Worm (Caenorhabditis elegans) whole organism, L4/young adult: ENCODE measurements around the gene R107.9.
"Not testable (repeated sequence)": the region's sequence is repeated elsewhere in the genome, so short reads cannot be mapped to it uniquely, and the experiment has no call there.

Source experiments
- W03F9.2 ChIP-seq: fragments of 150-350 bp; optimal IDR thresholded peaks from 2 replicates; lab custom pipeline; 2014; ENCODE audit warnings: missing biosample characterization, missing genetic modification characterization
- dao-5 ChIP-seq: sonication (generic microtip); optimal IDR thresholded peaks from 2 replicates; lab custom pipeline; 2016; ENCODE audit warnings: missing genotype, missing genetic modification characterization, moderate library complexity, missing compliant biosample characterization
- him-1 ChIP-seq: sonication (generic microtip); optimal IDR thresholded peaks from 2 replicates; lab custom pipeline; 2016; ENCODE audit warnings: missing genotype, missing genetic modification reagents, missing genetic modification characterization, missing compliant biosample characterization

Gene R107.9

DNA sequence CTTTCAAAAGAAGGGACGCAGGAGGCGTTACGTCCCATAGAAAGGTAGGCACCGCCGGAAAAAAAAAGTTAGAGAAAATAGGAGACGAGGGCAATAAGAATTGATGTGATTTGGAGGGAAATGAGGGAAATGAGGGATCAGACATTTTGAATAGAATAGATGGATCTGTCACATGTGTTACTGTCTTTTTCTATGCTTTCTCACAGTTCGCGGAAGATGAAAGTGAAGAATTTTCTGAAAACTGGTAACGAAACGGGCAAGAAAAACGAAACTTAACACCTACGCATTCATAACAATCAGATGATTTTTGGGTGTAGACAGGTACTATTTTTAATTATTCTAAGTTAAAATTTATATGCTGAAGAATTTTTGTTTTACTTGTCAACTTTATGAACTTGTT, at the start of gene R107.9:
Gene R107.9 (plus strand): TSS at position 301 of the 400 bp plus-strand sequence.
- TF ChIP-seq him-1 (no peak), W03F9.2 (tag; lab: Kevin White, UChicago) (no peak), dao-5 (tag; lab: Kevin White, UChicago) (no peak)

DNA sequence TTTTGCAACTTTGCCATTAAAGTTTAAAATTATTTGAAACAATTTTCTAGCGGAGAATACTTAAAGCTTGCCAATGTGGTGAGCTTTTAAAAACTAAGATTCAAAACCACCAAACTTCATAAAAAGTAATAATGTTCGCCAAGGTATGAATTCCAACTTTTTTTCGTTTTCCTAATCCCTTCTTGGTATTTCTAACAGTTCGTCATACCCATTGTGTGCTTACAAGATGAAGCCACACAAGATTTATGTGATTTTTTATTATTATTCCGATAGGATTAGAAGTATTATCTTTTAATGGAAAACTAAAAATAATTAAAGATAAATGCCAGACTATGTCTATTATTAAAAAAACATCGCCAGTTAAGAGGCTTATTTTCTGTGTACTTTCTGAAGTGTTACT, 49.7 kb upstream of the R107.9 start:
- TF ChIP-seq W03F9.2 (tag; lab: Kevin White, UChicago) = no peak
- TF ChIP-seq him-1 = no peak
- TF ChIP-seq dao-5 (tag; lab: Kevin White, UChicago) = no peak

DNA sequence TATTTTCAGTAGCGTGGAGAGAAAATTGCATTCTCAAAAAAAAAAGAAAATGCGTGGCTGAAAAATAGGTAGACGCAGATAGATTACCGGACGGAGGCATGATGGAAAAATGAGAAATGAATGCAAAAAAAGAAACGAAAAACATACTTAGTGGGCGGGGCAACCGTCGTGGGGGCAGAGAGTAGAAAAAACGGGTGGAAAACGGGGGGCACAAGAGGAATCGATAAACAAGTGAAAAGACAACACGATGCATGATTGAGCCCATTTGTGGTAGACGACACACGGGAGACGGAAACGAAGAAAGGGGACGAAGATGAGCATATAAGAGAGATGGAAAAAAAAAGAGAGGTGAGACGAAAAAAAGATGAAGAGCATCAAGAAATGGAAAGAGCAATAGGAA, 49.2 kb upstream of the R107.9 start:
- no peak for TF ChIP-seq him-1
- no peak for TF ChIP-seq dao-5 (tag; lab: Kevin White, UChicago)

DNA sequence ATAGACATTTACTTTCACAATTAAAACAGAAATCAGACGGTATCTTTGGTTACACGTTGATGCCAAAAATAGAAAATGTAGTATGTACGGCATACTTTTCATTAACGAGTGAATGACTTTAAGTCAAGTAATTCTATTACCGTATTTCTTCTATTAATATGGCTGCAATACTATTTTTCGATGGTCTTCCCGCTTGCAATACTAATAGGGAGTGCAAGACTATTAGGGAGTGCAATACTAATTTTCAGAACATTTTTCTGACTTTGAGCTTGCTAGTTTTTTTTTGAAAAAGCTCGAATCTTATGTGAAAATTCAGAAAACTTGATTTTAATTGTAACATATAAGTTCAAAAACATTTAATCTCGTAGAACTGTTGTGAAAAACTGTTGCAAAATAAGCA, 48.0 kb upstream of the R107.9 start, which contains the start of gene R08D7.7:
Gene R08D7.7 (plus strand): TSS at position 301 of the 400 bp plus-strand sequence.
- not testable (repeated sequence) for TF ChIP-seq him-1; dao-5 (tag; lab: Kevin White, UChicago); W03F9.2 (tag; lab: Kevin White, UChicago)

DNA sequence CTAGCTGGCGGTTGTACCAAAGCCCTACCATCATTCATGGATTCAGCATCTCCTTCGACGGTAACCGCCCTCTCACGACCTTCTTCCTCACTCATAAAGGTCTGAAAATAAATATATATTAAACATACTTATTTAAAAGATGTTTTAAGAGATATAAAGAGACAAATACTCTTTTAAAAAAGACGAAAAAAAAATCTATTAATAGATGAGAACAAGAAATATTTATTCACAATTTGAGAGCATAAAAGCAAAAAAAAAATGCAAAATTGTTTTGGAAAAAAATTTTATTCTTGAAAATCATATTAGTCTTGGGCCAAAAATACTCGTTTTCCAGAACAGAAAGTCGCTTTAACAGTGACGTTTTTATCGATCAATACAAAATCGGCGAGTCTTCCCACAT, 41.1 kb upstream of the R107.9 start, which contains the start of gene skat-1:
Gene skat-1 (minus strand): TSS at position 101 of the 400 bp plus-strand sequence.
- TF ChIP-seq W03F9.2 (tag; lab: Kevin White, UChicago) = no peak
- no peak for TF ChIP-seq dao-5 (tag; lab: Kevin White, UChicago)

DNA sequence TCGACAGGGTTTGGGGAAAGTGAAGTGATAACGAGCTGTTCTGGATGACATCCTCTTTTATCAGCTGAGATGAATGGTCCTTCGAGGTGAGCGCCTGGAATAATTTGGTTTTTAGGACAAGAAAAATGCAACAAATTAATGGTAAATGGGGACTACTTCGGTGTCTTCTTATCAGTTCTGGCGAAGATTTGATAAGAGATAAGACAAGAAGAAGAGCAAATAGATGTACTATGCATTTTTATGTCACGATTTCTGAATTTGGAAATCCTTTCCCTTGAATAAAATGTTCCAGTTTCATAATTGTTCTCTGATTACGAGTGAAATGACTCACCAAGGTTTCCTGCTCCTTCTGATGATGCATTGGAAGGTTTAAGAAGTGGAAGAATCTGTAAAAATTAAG, 39.9 kb upstream of the R107.9 start:
- TF ChIP-seq dao-5 (tag; lab: Kevin White, UChicago) = no peak
- no peak for TF ChIP-seq him-1
- no peak for TF ChIP-seq W03F9.2 (tag; lab: Kevin White, UChicago)

DNA sequence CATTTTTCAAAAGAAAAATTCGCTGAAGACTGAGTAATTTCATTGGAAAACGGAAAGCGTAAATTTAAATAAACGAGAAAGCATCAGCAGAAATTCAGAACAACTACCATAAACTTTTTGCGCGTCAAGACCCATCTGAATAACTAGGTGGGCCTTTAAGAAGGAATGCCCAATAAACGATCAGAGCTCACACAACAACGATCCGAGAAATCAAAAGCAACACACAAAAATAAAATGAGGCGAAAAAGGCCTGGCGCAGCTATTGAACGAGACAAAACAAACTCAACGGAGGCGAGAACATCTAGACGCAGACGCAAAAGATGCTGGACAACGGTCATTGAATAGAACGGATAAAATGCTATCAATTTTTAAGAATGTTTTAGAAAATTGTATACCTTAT, 38.9 kb upstream of the R107.9 start:
- TF ChIP-seq him-1 (no peak), dao-5 (tag; lab: Kevin White, UChicago) (no peak), W03F9.2 (tag; lab: Kevin White, UChicago) (no peak)

DNA sequence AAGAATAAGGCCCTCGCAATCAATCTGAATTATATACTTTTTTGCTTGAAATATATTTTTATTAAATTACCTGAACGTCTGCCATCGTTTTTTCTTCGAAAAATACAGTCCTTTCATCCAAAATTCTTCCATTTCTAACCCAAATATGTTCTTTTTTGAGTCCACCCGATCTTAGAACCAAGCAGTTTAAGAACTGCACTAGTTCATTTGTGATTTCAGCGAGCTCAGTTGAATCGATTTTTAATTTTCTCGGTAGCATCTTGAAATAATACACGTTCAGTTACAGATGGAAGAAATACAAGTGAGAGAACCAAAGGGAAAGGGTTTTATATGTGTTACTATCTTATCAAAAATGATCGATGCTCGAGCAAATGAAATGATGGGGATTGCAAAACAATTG, 38.2 kb upstream of the R107.9 start, which contains the start of gene F59B2.3:
Gene F59B2.3 (minus strand): TSS at position 259 of the 400 bp plus-strand sequence.
- no peak for TF ChIP-seq W03F9.2 (tag; lab: Kevin White, UChicago)
- TF ChIP-seq dao-5 (tag; lab: Kevin White, UChicago) = no peak
- TF ChIP-seq him-1 = no peak

DNA sequence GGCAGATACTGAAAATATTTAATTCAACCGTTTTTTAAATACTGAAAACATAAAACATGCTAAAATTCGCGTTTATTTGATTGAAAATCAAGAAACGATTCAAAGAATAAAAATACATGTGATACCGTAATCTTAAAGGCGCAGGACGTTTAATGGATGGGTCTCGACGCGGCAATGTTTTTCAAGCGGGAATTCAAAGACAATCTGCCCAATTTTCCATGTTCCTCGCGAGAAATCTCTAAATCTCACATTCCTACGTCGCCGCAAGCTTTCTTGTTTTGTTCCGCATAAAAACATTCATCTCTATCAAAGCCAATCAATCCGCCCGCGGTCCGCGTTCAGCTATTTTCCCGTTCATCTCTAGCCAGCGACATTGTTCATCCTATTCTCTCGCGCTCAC, 36.3 kb upstream of the R107.9 start:
- no peak for TF ChIP-seq him-1
- TF ChIP-seq W03F9.2 (tag; lab: Kevin White, UChicago) = peak; percentile 22

DNA sequence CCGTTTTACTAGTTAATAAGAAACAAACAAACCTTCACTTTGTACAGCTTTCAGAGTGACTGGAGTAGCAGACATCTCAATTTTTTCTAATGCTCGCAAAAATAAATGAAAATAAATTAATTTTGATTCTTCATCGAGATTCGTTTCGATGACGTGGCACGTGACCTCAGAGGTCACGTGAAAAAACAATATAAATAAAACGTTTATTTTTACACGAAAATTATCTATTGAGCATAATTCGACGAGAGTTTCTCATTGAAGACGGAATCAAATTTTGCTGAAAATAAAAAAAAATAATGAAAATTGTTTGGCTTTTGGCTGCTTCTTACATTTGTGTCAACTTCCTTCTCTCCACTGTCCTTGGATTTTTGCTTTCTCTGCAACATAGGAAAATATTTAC, 35.9 kb upstream of the R107.9 start, which contains the start of gene rpn-6.2:
Gene rpn-6.2 (minus strand): TSS at position 101 of the 400 bp plus-strand sequence.
- TF ChIP-seq dao-5 (tag; lab: Kevin White, UChicago) = no peak
- no peak for TF ChIP-seq W03F9.2 (tag; lab: Kevin White, UChicago)
- TF ChIP-seq him-1 = no peak

DNA sequence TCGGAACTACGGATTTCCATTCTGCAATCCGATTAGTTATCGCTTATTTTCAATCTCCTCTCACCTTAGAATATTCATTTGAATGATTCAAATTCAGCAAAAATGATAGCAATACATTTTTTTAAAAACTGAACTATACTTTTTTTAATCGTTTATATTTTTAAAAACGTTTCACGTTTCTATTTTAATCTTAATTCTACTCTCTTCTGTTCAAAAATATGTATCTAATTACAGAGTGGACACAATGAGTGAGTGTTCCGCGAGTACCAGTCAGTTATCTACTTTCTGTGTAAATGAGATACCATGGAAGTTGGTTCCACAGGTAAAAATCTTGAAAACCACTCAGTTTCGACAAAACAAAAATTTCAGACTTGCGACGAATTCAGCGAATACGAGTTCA, 35.2 kb upstream of the R107.9 start, which contains the start of the genes F59B2.15 and zif-1:
Gene F59B2.15 (minus strand): TSS at position 101 of the 400 bp plus-strand sequence.
Gene zif-1 (plus strand): TSS at position 235 of the 400 bp plus-strand sequence.
- TF ChIP-seq W03F9.2 (tag; lab: Kevin White, UChicago) = no peak
- TF ChIP-seq him-1 = no peak
- no peak for TF ChIP-seq dao-5 (tag; lab: Kevin White, UChicago)

DNA sequence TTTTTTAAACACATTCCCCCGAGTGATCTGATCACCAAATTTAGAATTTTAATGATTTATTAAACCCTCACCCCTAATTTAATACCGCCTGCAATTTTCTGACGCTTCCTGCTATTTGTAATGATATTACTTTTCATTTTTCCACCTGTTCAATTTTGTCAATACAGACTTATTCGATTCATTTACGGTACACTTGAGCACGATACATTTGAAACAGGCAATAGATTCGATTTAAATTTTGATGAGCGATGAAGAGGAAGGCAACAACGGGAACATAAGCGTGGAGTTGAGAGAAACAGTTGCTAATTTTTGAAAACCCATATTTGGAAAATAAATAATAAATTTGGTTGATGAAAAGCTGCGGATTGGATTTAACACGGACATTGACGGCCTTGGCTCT, 33.1 kb upstream of the R107.9 start:
- TF ChIP-seq dao-5 (tag; lab: Kevin White, UChicago) (no peak), him-1 (no peak), W03F9.2 (tag; lab: Kevin White, UChicago) (no peak)

DNA sequence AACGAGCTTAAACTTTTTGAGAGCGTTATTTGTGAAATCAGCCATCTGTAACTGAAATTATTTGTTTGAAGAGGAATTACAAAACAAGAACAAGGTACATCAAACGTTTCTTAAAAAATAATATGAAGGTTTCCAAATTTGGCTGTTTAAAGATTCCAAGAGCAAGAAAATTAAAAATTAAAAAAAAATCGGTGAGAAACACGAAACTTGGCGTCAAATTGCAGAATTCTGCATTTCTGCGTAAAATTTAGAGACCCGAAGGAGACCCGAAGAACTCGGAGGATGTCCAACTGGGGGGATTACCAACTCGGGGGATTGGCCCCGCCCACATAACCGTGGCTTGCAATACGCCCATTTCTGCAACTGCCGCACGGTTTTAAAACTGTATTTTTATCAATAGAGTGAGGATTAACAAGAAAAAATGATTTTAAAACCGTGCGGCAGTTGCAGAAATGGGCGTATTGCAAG, 31.8 kb upstream of the R107.9 start, which contains the start of gene rab-6.1:
Gene rab-6.1 (minus strand): TSS at position 51 of the 468 bp plus-strand sequence.
- not testable (repeated sequence) for TF ChIP-seq W03F9.2 (tag; lab: Kevin White, UChicago); him-1; dao-5 (tag; lab: Kevin White, UChicago)

DNA sequence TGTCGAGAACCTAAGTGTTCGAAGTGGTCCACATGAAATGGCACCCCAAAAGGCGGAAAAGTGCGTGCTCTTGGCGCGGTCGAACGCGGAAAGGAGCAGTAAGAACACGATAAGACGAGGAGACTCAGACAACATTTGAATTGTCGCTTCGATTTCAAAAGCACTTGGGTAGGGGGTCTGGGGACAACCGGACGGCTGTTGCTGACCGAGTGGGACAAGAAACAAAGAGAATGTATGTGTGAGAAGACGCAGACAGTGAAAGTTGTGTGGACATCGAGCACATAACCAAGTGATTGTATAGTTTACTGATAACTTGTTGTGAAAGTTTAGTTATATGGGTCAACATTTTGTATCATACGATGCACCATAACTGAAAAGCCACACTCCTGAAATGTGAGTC, 30.6 kb upstream of the R107.9 start:
- no peak for TF ChIP-seq W03F9.2 (tag; lab: Kevin White, UChicago)
- TF ChIP-seq him-1 = no peak
- no peak for TF ChIP-seq dao-5 (tag; lab: Kevin White, UChicago)

DNA sequence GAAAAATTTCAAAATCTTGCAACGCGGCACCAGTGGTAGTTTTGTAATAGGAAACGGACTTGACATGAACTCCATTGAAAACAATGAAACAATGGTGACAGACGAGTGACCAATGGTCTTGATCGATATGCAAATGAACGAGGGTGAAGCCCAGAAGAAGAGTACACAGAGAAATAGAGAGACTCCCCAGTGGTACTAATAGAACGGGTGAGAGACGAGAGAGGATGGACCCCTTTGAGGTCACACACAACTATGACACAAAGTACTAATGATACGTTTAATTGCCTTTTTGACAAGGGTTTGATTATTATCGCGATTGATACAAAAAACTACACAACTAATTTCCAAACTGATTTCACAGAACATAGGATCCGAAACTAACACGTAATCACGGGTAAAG, 27.7 kb upstream of the R107.9 start, which contains the start of gene F59B2.8:
Gene F59B2.8 (minus strand): TSS at position 151 of the 400 bp plus-strand sequence.
- TF ChIP-seq W03F9.2 (tag; lab: Kevin White, UChicago) (no peak), dao-5 (tag; lab: Kevin White, UChicago) (no peak), him-1 (no peak)
